Worm (Caenorhabditis elegans) whole organism, L4 larva: ENCODE results near the gene rbg-3.
A peak's percentile ranks its signal among the peaks of the same experiment; 100 is the strongest.

ENCODE experiments used
- F44E2.7 ChIP-seq: fragments of 200-800 bp; sonication (Bioruptor generic); IDR thresholded peaks from 2 replicates; pipeline ENCODE4 v2.1.2; 2022; ENCODE audit warnings: missing genetic modification characterization, missing compliant biosample characterization
- T20F7.1 ChIP-seq: fragments of 200-800 bp; sonication (Bioruptor generic); optimal IDR thresholded peaks from 2 replicates; lab custom pipeline; 2018; ENCODE audit warnings: mild to moderate bottlenecking, missing genetic modification characterization, missing compliant biosample characterization
- T26A8.4 ChIP-seq: fragments of 200-800 bp; sonication (Bioruptor generic); IDR thresholded peaks from 2 replicates; pipeline ENCODE4 v1.3.6; 2022; ENCODE audit warnings: missing genetic modification characterization, missing compliant biosample characterization
- ZK337.2 ChIP-seq: fragments of 200-800 bp; sonication (Bioruptor generic); IDR thresholded peaks from 2 replicates; pipeline ENCODE4 v1.3.6; 2022; ENCODE audit warnings: missing genetic modification reagents, missing genetic modification characterization, missing compliant biosample characterization
- aha-1 ChIP-seq: fragments of 150-350 bp; peaks from one replicate; lab custom pipeline; 2014; ENCODE audit warnings: missing biosample characterization, missing genetic modification characterization
- ama-1 ChIP-seq: fragments of 150-350 bp; optimal IDR thresholded peaks from 2 replicates; lab custom pipeline; 2014; ENCODE audit warnings: inconsistent platforms, mixed read lengths
- arid-1 ChIP-seq: fragments of 200-800 bp; sonication (Bioruptor generic); conservative IDR thresholded peaks from 2 replicates; pipeline ENCODE4 v1.3.6; 2022; ENCODE audit warnings: missing genetic modification reagents, missing genetic modification characterization, missing compliant biosample characterization
- attf-4 ChIP-seq: sonication (generic microtip); optimal IDR thresholded peaks from 3 replicates; lab custom pipeline; 2017; ENCODE audit warnings: missing biosample characterization, missing genetic modification characterization
- ceh-20 ChIP-seq: fragments of 200-800 bp; sonication (Bioruptor generic); IDR thresholded peaks from 2 replicates; pipeline ENCODE4 v1.3.6; 2022; ENCODE audit warnings: missing genetic modification reagents, missing genetic modification characterization, missing compliant biosample characterization
- ces-1 ChIP-seq: fragments of 150-350 bp; sonication (generic microtip); optimal IDR thresholded peaks from 4 replicates; lab custom pipeline; 2014; ENCODE audit warnings: missing biosample characterization, missing genetic modification reagents, missing genetic modification characterization
- cey-2 ChIP-seq: sonication (generic microtip); optimal IDR thresholded peaks from 3 replicates; lab custom pipeline; 2017; ENCODE audit warnings: missing genetic modification characterization, mild to moderate bottlenecking, missing compliant biosample characterization, antibody characterized with exemption, borderline replicate concordance; ENCODE audit not compliant: insufficient read depth
- ctbp-1 ChIP-seq: fragments of 200-800 bp; sonication (Bioruptor generic); IDR thresholded peaks from 2 replicates; pipeline ENCODE4 v1.3.6; 2022; ENCODE audit warnings: missing genetic modification reagents, missing genetic modification characterization, missing compliant biosample characterization
- daf-12 ChIP-seq: fragments of 150-350 bp; optimal IDR thresholded peaks from 2 replicates; lab custom pipeline; 2014; ENCODE audit warnings: missing biosample characterization, missing genetic modification reagents, missing genetic modification characterization
- daf-16 ChIP-seq, 3 experiments: sonication (generic microtip); optimal IDR thresholded peaks; 2 replicates each; lab custom pipeline; 2016 to 2017; ENCODE audit warnings: missing genetic modification characterization in 3 of 3, missing genetic modification reagents in 3 of 3, mild to moderate bottlenecking in 2 of 3, missing compliant biosample characterization in 2 of 3, missing biosample characterization in 1 of 3, moderate library complexity in 1 of 3
- daf-8 ChIP-seq: fragments of 200-800 bp; sonication (Bioruptor generic); IDR thresholded peaks from 2 replicates; pipeline ENCODE4 v1.3.6; 2022; ENCODE audit warnings: missing genetic modification characterization, missing compliant biosample characterization
- dmd-6 ChIP-seq: fragments of 200-800 bp; sonication (Bioruptor generic); IDR thresholded peaks from 2 replicates; pipeline ENCODE4 v1.3.6; 2022; ENCODE audit warnings: missing genetic modification reagents, missing genetic modification characterization, missing compliant biosample characterization
- egl-27 ChIP-seq: sonication (generic microtip); optimal IDR thresholded peaks from 3 replicates; lab custom pipeline; 2017; ENCODE audit warnings: missing biosample characterization, missing genetic modification reagents, missing genetic modification characterization
- fos-1 ChIP-seq: fragments of 150-350 bp; optimal IDR thresholded peaks from 2 replicates; lab custom pipeline; 2014; ENCODE audit warnings: missing biosample characterization, missing genetic modification characterization
- gei-8 ChIP-seq: fragments of 200-800 bp; sonication (Bioruptor generic); optimal IDR thresholded peaks from 2 replicates; lab custom pipeline; 2018; ENCODE audit warnings: mild to moderate bottlenecking, missing genetic modification characterization, missing compliant biosample characterization
- hlh-30 ChIP-seq: sonication (generic microtip); optimal IDR thresholded peaks from 2 replicates; lab custom pipeline; 2017; ENCODE audit warnings: antibody characterized with exemption, mild to moderate bottlenecking, missing genetic modification characterization, missing compliant biosample characterization; ENCODE audit not compliant: insufficient read depth
- hmg-1.1 ChIP-seq: fragments of 200-800 bp; sonication (Bioruptor generic); IDR thresholded peaks from 2 replicates; pipeline ENCODE4 v1.3.6; 2022; ENCODE audit warnings: missing genetic modification reagents, missing genetic modification characterization, missing compliant biosample characterization
- jun-1 ChIP-seq: fragments of 150-350 bp; optimal IDR thresholded peaks from 2 replicates; lab custom pipeline; 2014; ENCODE audit warnings: missing biosample characterization, missing genetic modification reagents, missing genetic modification characterization
- lim-7 ChIP-seq: fragments of 200-800 bp; sonication (Bioruptor generic); IDR thresholded peaks from 2 replicates; pipeline ENCODE4 v1.3.6; 2022; ENCODE audit warnings: missing genetic modification characterization, missing compliant biosample characterization
- mdl-1 ChIP-seq, 2 experiments: fragments of 150-350 bp in 1 of 2; sonication (generic microtip) in 1 of 2; optimal IDR thresholded peaks; 2 replicates each; lab custom pipeline; 2014 to 2017; ENCODE audit warnings: missing biosample characterization in 2 of 2, missing genetic modification characterization in 2 of 2
- mdt-29 ChIP-seq: fragments of 200-800 bp; sonication (Bioruptor generic); IDR thresholded peaks from 2 replicates; pipeline ENCODE4 v1.3.6; 2022; ENCODE audit warnings: missing genetic modification reagents, missing genetic modification characterization, missing compliant biosample characterization
- mep-1 ChIP-seq: fragments of 150-350 bp; sonication (generic microtip); optimal IDR thresholded peaks from 3 replicates; lab custom pipeline; 2014; ENCODE audit warnings: missing biosample characterization, missing genetic modification characterization
- nhr-10 ChIP-seq: fragments of 150-350 bp; optimal IDR thresholded peaks from 2 replicates; lab custom pipeline; 2014; ENCODE audit warnings: missing biosample characterization, missing genetic modification characterization
- nhr-111 ChIP-seq: fragments of 200-800 bp; sonication (Bioruptor generic); optimal IDR thresholded peaks from 2 replicates; lab custom pipeline; 2018; ENCODE audit warnings: mild to moderate bottlenecking, missing genetic modification characterization, missing compliant biosample characterization
- nhr-28 ChIP-seq: fragments of 150-350 bp; optimal IDR thresholded peaks from 2 replicates; lab custom pipeline; 2014; ENCODE audit warnings: missing biosample characterization, missing genetic modification characterization
- nhr-6 ChIP-seq: fragments of 150-350 bp; optimal IDR thresholded peaks from 2 replicates; lab custom pipeline; 2014; ENCODE audit warnings: missing biosample characterization, missing genetic modification characterization
- nhr-77 ChIP-seq: fragments of 150-350 bp; optimal IDR thresholded peaks from 2 replicates; lab custom pipeline; 2014; ENCODE audit warnings: missing biosample characterization, missing genetic modification characterization
- pha-4 ChIP-seq, 2 experiments: fragments of 150-350 bp in 1 of 2; fragments of 200-800 bp in 1 of 2; sonication (Bioruptor generic) in 1 of 2; IDR thresholded peaks in 1 of 2; optimal IDR thresholded peaks in 1 of 2; 2 replicates each; pipeline versions ENCODE4 v1.3.6 to Lab custom; 2014 to 2022; ENCODE audit warnings: missing genetic modification characterization in 2 of 2, missing genetic modification reagents in 2 of 2, missing biosample characterization in 1 of 2, missing compliant biosample characterization in 1 of 2
- set-16 ChIP-seq: fragments of 200-800 bp; sonication (Bioruptor generic); IDR thresholded peaks from 2 replicates; pipeline ENCODE4 v1.3.6; 2022; ENCODE audit warnings: missing genetic modification reagents, missing genetic modification characterization, missing compliant biosample characterization
- skn-1 ChIP-seq: fragments of 150-350 bp; optimal IDR thresholded peaks from 2 replicates; lab custom pipeline; 2014; ENCODE audit warnings: missing biosample characterization, missing genetic modification characterization
- spr-1 ChIP-seq: sonication (generic microtip); optimal IDR thresholded peaks from 2 replicates; lab custom pipeline; 2016; ENCODE audit warnings: mild to moderate bottlenecking, missing genetic modification characterization, missing compliant biosample characterization
- tag-97 ChIP-seq: fragments of 200-800 bp; sonication (Bioruptor generic); IDR thresholded peaks from 2 replicates; pipeline ENCODE4 v1.3.6; 2022; ENCODE audit warnings: missing genetic modification characterization, missing compliant biosample characterization
- tra-1 ChIP-seq: fragments of 200-800 bp; sonication (Bioruptor generic); IDR thresholded peaks from 2 replicates; pipeline ENCODE4 v1.3.6; 2022; ENCODE audit warnings: missing genetic modification reagents, missing genetic modification characterization, missing compliant biosample characterization
- vab-7 ChIP-seq: fragments of 200-800 bp; sonication (Bioruptor generic); IDR thresholded peaks from 2 replicates; pipeline ENCODE4 v1.3.6; 2022; ENCODE audit warnings: missing genetic modification reagents, missing genetic modification characterization, missing compliant biosample characterization
- zip-11 ChIP-seq: fragments of 200-800 bp; sonication (Bioruptor generic); IDR thresholded peaks from 2 replicates; pipeline ENCODE4 v1.3.6; 2022; ENCODE audit warnings: missing genetic modification characterization, missing compliant biosample characterization

The rbg-3 gene

DNA sequence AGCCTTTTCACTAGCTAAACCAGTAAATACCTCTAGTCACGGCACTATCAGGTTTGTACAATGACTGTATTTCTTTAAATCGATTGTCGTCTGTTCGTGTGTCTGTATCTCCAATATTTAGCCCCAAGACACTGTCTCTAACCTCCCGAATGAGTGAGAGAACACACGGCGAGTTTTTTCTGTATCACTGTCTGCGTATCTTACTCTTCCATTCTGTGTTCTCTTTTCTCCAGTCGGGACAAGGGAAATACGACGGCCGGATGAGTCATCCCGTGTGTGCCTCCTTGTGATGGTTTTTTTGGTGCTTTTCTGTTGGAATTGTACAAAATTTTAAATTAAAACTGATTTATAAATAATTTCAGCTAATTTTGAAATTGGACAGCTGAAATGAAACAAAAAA lies 41.8 kb downstream of the rbg-3 start (continued):
- TF ChIP-seq skn-1 (tag; lab: Kevin White, UChicago) (no peak), pha-4 (GFP tag; IDR thresholded peaks at IDR 0.05; lab: Robert Waterston, UW) (0 out of 2 replicates have a peak, but pooled peaks have one; percentile 50), pha-4 (tag; optimal IDR thresholded peaks at IDR 0.05; lab: Kevin White, UChicago) (peak; percentile 64), cey-2 (peak; percentile 24), set-16 (GFP tag; lab: Robert Waterston, UW) (no peak), ces-1 (GFP tag; lab: Kevin White, UChicago) (no peak), tag-97 (GFP tag; lab: Robert Waterston, UW) (no peak), F44E2.7 (GFP tag; lab: Robert Waterston, UW) (no peak), ZK337.2 (no peak), gei-8 (GFP tag; lab: Kevin White, UChicago) (no peak), jun-1 (tag; lab: Kevin White, UChicago) (peak; percentile 79), tra-1 (GFP tag; lab: Robert Waterston, UW) (no peak), mep-1 (tag; lab: Kevin White, UChicago) (peak; percentile 86), mdl-1 (tag; optimal IDR thresholded peaks at IDR 0.05; lab: Kevin White, UChicago) (peak in 1 of 2 experiments; percentile 70), ceh-20 (GFP tag; lab: Robert Waterston, UW) (no peak), spr-1 (tag; lab: Kevin White, UChicago) (peak; percentile 1), dmd-6 (GFP tag; lab: Robert Waterston, UW) (peak; percentile 62), egl-27 (tag; lab: Kevin White, UChicago) (no peak), hmg-1.1 (GFP tag; lab: Robert Waterston, UW) (peak; percentile 81), arid-1 (no peak)

DNA sequence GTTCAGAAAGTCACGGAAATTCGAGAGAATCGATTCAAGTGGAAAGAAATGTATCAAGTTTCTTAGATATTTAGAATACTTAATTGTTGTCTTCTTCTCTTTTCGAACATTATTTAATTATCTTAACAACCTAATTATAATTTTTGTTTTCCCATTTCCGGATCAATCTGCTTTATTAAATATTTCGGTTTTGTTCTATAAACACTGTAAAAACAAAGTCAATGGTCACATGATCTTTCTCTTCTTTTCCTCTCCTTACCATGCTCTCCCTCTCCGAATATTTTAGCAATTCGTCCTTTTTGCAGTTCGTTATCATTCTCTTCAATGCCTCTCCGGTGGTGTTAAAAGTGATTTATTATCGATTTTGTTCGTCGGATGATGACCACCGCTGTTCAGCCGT lies 42.3 kb downstream of the rbg-3 start, which contains the start of gene tag-325:
Gene tag-325, plus strand, starts transcription at position 301 of the 400 bp plus-strand sequence.
- TF ChIP-seq dmd-6 (GFP tag; lab: Robert Waterston, UW) (0 out of 2 replicates have a peak, but pooled peaks have one; percentile 8), nhr-6 (tag; lab: Kevin White, UChicago) (no peak), nhr-111 (GFP tag; lab: Kevin White, UChicago) (no peak), nhr-77 (tag; lab: Kevin White, UChicago) (no peak), daf-16 (GFP tag; optimal IDR thresholded peaks at IDR 0.05; lab: Kevin White, UChicago) (no peak), daf-16 (tag; optimal IDR thresholded peaks at IDR 0.05; lab: Kevin White, UChicago) (peak; percentile 17), daf-12 (no peak), aha-1 (tag; lab: Kevin White, UChicago) (peak; percentile 42), ceh-20 (GFP tag; lab: Robert Waterston, UW) (no peak), hlh-30 (peak; percentile 32), mdt-29 (GFP tag; lab: Robert Waterston, UW) (no peak), nhr-28 (tag; lab: Kevin White, UChicago) (peak; percentile 15), T20F7.1 (GFP tag; lab: Kevin White, UChicago) (no peak)

DNA sequence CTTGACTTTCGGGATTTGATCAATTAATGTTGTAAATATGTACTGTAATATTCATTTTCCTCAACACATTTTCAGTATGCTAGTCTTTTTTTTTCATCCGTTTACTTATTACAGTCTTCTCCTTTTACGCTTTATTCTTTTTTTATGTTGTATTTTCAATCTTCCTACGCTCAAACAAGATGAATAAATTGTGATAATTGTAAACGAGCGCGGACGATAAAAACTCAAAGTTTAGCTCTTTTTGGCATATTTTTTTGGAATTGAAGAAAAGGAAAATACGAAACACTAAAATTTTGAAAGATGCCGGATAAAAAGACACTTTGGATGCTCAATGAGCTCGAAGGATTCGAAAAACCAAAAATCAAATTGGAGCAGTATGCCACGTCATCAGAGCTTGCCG lies 48.5 kb downstream of the rbg-3 start, which contains the start of gene metl-5:
Gene metl-5, plus strand, starts transcription at position 301 of the 400 bp plus-strand sequence.
- no peak for TF ChIP-seq lim-7 (GFP tag; lab: Robert Waterston, UW)
- TF ChIP-seq ama-1: peak; percentile 9

DNA sequence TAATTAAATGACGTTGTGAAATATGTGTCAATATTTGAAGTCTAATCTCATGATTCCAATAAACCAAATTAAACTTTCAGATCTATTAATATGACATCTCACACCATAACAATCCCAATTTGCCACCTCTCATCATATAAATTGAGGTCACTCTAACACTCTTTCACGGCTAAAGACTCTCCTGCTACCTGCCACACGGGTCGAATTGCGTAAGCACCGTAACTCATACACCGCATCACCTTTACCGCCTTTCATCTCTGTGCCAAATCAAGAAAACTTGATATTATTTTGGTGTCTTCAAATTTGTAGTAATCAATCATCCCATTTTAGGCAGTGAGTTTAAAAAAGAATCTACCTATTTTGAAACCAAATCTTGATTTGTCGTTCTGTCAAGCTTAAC lies 52.1 kb downstream of the rbg-3 start:
- no peak for TF ChIP-seq tag-97 (GFP tag; lab: Robert Waterston, UW)
- no peak for TF ChIP-seq vab-7 (GFP tag; lab: Robert Waterston, UW)
- no peak for TF ChIP-seq attf-4 (tag; lab: Kevin White, UChicago)
- no peak for TF ChIP-seq fos-1 (tag; lab: Kevin White, UChicago)
- TF ChIP-seq T26A8.4 (GFP tag; lab: Robert Waterston, UW): no peak
- TF ChIP-seq daf-8 (GFP tag; lab: Robert Waterston, UW): no peak
- TF ChIP-seq arid-1: no peak
- TF ChIP-seq zip-11 (GFP tag; lab: Robert Waterston, UW): no peak
- no peak for TF ChIP-seq daf-16 (GFP tag; optimal IDR thresholded peaks at IDR 0.05; lab: Kevin White, UChicago)
- TF ChIP-seq daf-16 (tag; optimal IDR thresholded peaks at IDR 0.05; lab: Kevin White, UChicago): no peak
- TF ChIP-seq ctbp-1 (GFP tag; lab: Robert Waterston, UW): no peak
- no peak for TF ChIP-seq tra-1 (GFP tag; lab: Robert Waterston, UW)
- TF ChIP-seq nhr-10 (tag; lab: Kevin White, UChicago): no peak
